Fruit fly (Drosophila melanogaster) whole organism, embryonic: Measurements from ENCODE around the gene CG9733.
A peak's percentile ranks its signal among the peaks of the same experiment; 100 is the strongest.

Source experiments
- ATbp ChIP-seq: fragments of 200-800 bp; sonication (Bioruptor generic); optimal IDR thresholded peaks from 2 replicates; lab custom pipeline; 2017; ENCODE audit warnings: missing biosample characterization, mild to moderate bottlenecking, missing genetic modification characterization, missing genetic modification reagents
- Asciz ChIP-seq: fragments of 200-800 bp; sonication (Bioruptor generic); optimal IDR thresholded peaks from 2 replicates; lab custom pipeline; 2017; ENCODE audit warnings: missing biosample characterization, mild to moderate bottlenecking, missing genetic modification characterization, missing genetic modification reagents
- CG10979 ChIP-seq: fragments of 200-800 bp; sonication (Bioruptor generic); optimal IDR thresholded peaks from 2 replicates; lab custom pipeline; 2018; ENCODE audit warnings: missing biosample characterization, mild to moderate bottlenecking, missing genetic modification characterization, moderate library complexity
- CG13775 ChIP-seq: fragments of 200-800 bp; sonication (Bioruptor generic); optimal IDR thresholded peaks from 3 replicates; lab custom pipeline; 2017; ENCODE audit warnings: missing biosample characterization, mild to moderate bottlenecking, missing genetic modification characterization
- CG15269 ChIP-seq: fragments of 200-800 bp; sonication (Bioruptor generic); optimal IDR thresholded peaks from 2 replicates; lab custom pipeline; 2018; ENCODE audit warnings: missing biosample characterization, mild to moderate bottlenecking, missing genetic modification characterization, moderate library complexity
- CG17328 ChIP-seq: fragments of 200-800 bp; sonication (Bioruptor generic); IDR thresholded peaks from 2 replicates; pipeline ENCODE4 v1.3.6; 2022; ENCODE audit warnings: missing biosample characterization, missing genetic modification characterization
- CG18599 ChIP-seq: fragments of 200-800 bp; sonication (Bioruptor generic); optimal IDR thresholded peaks from 3 replicates; lab custom pipeline; 2017; ENCODE audit warnings: missing biosample characterization, missing genetic modification characterization, mild to moderate bottlenecking, moderate library complexity, missing genetic modification reagents
- CG18764 ChIP-seq: fragments of 200-800 bp; sonication (Bioruptor generic); optimal IDR thresholded peaks from 3 replicates; lab custom pipeline; 2016; ENCODE audit warnings: missing biosample characterization, missing genetic modification characterization
- CG2712 ChIP-seq: fragments of 200-800 bp; optimal IDR thresholded peaks from 3 replicates; lab custom pipeline; 2019; ENCODE audit warnings: missing biosample characterization, mild to moderate bottlenecking, missing genetic modification characterization, moderate library complexity
- CG5180 ChIP-seq: fragments of 200-800 bp; sonication (Bioruptor generic); optimal IDR thresholded peaks from 3 replicates; lab custom pipeline; 2017; ENCODE audit warnings: missing biosample characterization, missing genetic modification characterization, mild to moderate bottlenecking, moderate library complexity, missing genetic modification reagents
- CG6813 ChIP-seq: fragments of 200-800 bp; sonication (Bioruptor generic); optimal IDR thresholded peaks from 2 replicates; lab custom pipeline; 2017; ENCODE audit warnings: missing biosample characterization, missing genetic modification characterization, mild to moderate bottlenecking, moderate library complexity, missing genetic modification reagents
- CG7357 ChIP-seq: fragments of 200-800 bp; sonication (Bioruptor generic); IDR thresholded peaks from 3 replicates; pipeline ENCODE4 v1.3.6; 2022; ENCODE audit warnings: missing biosample characterization, missing genetic modification characterization
- CG7987 ChIP-seq: fragments of 200-800 bp; sonication (Bioruptor generic); optimal IDR thresholded peaks from 2 replicates; lab custom pipeline; 2018; ENCODE audit warnings: missing biosample characterization, mild to moderate bottlenecking, missing genetic modification characterization, moderate library complexity
- CG8089 ChIP-seq: fragments of 200-800 bp; sonication (Bioruptor generic); optimal IDR thresholded peaks from 3 replicates; lab custom pipeline; 2016; ENCODE audit warnings: missing biosample characterization, missing genetic modification characterization
- CG8924 ChIP-seq: fragments of 200-800 bp; optimal IDR thresholded peaks from 3 replicates; lab custom pipeline; 2019; ENCODE audit warnings: missing biosample characterization, mild to moderate bottlenecking, missing genetic modification characterization, moderate library complexity
- Chrac-16 ChIP-seq: fragments of 200-800 bp; sonication (Bioruptor generic); optimal IDR thresholded peaks from 3 replicates; lab custom pipeline; 2016; ENCODE audit warnings: missing biosample characterization, missing genetic modification characterization
- Dll ChIP-seq: fragments of 200-800 bp; sonication (Bioruptor generic); IDR thresholded peaks from 4 replicates; pipeline ENCODE4 v1.3.6; 2022; ENCODE audit warnings: missing biosample characterization, missing genetic modification characterization; ENCODE audit not compliant: partially characterized antibody
- E2f1 ChIP-seq: fragments of 200-800 bp; sonication (Bioruptor generic); IDR thresholded peaks from 2 replicates; pipeline ENCODE4 v1.3.6; 2022; ENCODE audit warnings: missing biosample characterization, missing genetic modification characterization
- HmgD ChIP-seq: fragments of 200-800 bp; sonication (Bioruptor generic); optimal IDR thresholded peaks from 3 replicates; lab custom pipeline; 2016; ENCODE audit warnings: missing biosample characterization, missing genetic modification characterization
- Hmx ChIP-seq: fragments of 200-800 bp; sonication (Bioruptor generic); optimal IDR thresholded peaks from 2 replicates; lab custom pipeline; 2016; ENCODE audit warnings: missing biosample characterization, missing genetic modification characterization
- Meics ChIP-seq: fragments of 200-800 bp; sonication (Bioruptor generic); optimal IDR thresholded peaks from 2 replicates; lab custom pipeline; 2017; ENCODE audit warnings: missing biosample characterization, mild to moderate bottlenecking, missing genetic modification characterization
- Mes4 ChIP-seq: fragments of 200-800 bp; sonication (Bioruptor generic); optimal IDR thresholded peaks from 2 replicates; lab custom pipeline; 2016; ENCODE audit warnings: missing biosample characterization, missing genetic modification characterization
- Rfx ChIP-seq: fragments of 200-800 bp; sonication (Bioruptor generic); IDR thresholded peaks from 2 replicates; pipeline ENCODE4 v1.3.6; 2022; ENCODE audit warnings: missing biosample characterization, missing genetic modification characterization
- Scr ChIP-seq: fragments of 200-800 bp; sonication (Bioruptor generic); IDR thresholded peaks from 2 replicates; pipeline ENCODE4 v1.3.6; 2022; ENCODE audit warnings: missing biosample characterization, missing genetic modification characterization; ENCODE audit not compliant: partially characterized antibody
- Sry-δ ChIP-seq: fragments of 200-800 bp; sonication (Bioruptor generic); optimal IDR thresholded peaks from 2 replicates; lab custom pipeline; 2016; ENCODE audit warnings: missing biosample characterization, missing genetic modification characterization
- Xrp1 ChIP-seq: fragments of 200-800 bp; sonication (Bioruptor generic); IDR thresholded peaks from 2 replicates; pipeline ENCODE4 v1.3.6; 2022; ENCODE audit warnings: missing biosample characterization, missing genetic modification characterization
- YL-1 ChIP-seq: fragments of 200-800 bp; sonication (Bioruptor generic); optimal IDR thresholded peaks from 3 replicates; lab custom pipeline; 2017; ENCODE audit warnings: missing biosample characterization, mild to moderate bottlenecking, missing genetic modification characterization
- bsh ChIP-seq, 2 experiments: fragments of 200-800 bp; sonication (Bioruptor generic); optimal IDR thresholded peaks; 2 replicates each; lab custom pipeline; 2017 to 2018; ENCODE audit warnings: mild to moderate bottlenecking in 2 of 2, missing biosample characterization in 2 of 2, missing genetic modification characterization in 2 of 2, moderate library complexity in 1 of 2
- chif ChIP-seq, 2 experiments: fragments of 200-800 bp; sonication (Bioruptor generic); optimal IDR thresholded peaks; 3 replicates each; lab custom pipeline; 2016; ENCODE audit warnings: missing biosample characterization in 2 of 2, missing genetic modification characterization in 2 of 2
- ci ChIP-seq: fragments of 200-800 bp; sonication (Bioruptor generic); IDR thresholded peaks from 3 replicates; pipeline ENCODE4 v1.3.6; 2022; ENCODE audit warnings: missing biosample characterization, missing genetic modification characterization
- corto ChIP-seq: fragments of 200-800 bp; sonication (Bioruptor generic); optimal IDR thresholded peaks from 2 replicates; lab custom pipeline; 2016; ENCODE audit warnings: missing biosample characterization, mild to moderate bottlenecking, missing genetic modification characterization, moderate library complexity
- disco-r ChIP-seq: fragments of 200-800 bp; sonication (Bioruptor generic); optimal IDR thresholded peaks from 2 replicates; lab custom pipeline; 2016; ENCODE audit warnings: missing biosample characterization, missing genetic modification characterization
- dmrt11E ChIP-seq: fragments of 200-800 bp; sonication (Bioruptor generic); optimal IDR thresholded peaks from 3 replicates; lab custom pipeline; 2018; ENCODE audit warnings: missing biosample characterization, mild to moderate bottlenecking, missing genetic modification characterization, moderate library complexity
- exex ChIP-seq: fragments of 200-800 bp; sonication (Bioruptor generic); optimal IDR thresholded peaks from 4 replicates; lab custom pipeline; 2018; ENCODE audit warnings: missing biosample characterization, mild to moderate bottlenecking, missing genetic modification characterization, moderate library complexity
- ind ChIP-seq: fragments of 200-800 bp; sonication (Bioruptor generic); optimal IDR thresholded peaks from 3 replicates; lab custom pipeline; 2016; ENCODE audit warnings: missing biosample characterization, missing genetic modification characterization
- lilli ChIP-seq: fragments of 200-800 bp; sonication (Bioruptor generic); optimal IDR thresholded peaks from 3 replicates; lab custom pipeline; 2016; ENCODE audit warnings: missing biosample characterization, missing genetic modification characterization
- nmo ChIP-seq: fragments of 200-800 bp; sonication (Bioruptor generic); optimal IDR thresholded peaks from 2 replicates; lab custom pipeline; 2018; ENCODE audit warnings: missing biosample characterization, mild to moderate bottlenecking, missing genetic modification characterization, moderate library complexity
- peb ChIP-seq: fragments of 200-800 bp; sonication (Bioruptor generic); IDR thresholded peaks from 2 replicates; pipeline ENCODE4 v1.3.6; 2022; ENCODE audit warnings: missing biosample characterization, missing genetic modification characterization
- phol ChIP-seq: fragments of 200-800 bp; sonication (Bioruptor generic); optimal IDR thresholded peaks from 3 replicates; lab custom pipeline; 2018; ENCODE audit warnings: missing biosample characterization, mild to moderate bottlenecking, missing genetic modification characterization, moderate library complexity
- prd ChIP-seq, 3 experiments: fragments of >200 bp in 2 of 3; fragments of 200-800 bp in 1 of 3; sonication (Bioruptor generic) in 1 of 3; optimal IDR thresholded peaks in 2 of 3; IDR thresholded peaks in 1 of 3; 2 replicates in 2 of 3; 3 replicates in 1 of 3; pipeline versions ENCODE4 v1.3.6 to Lab custom; 2017 to 2022; ENCODE audit warnings: missing biosample characterization in 1 of 3, missing genetic modification characterization in 1 of 3
- repo ChIP-seq: fragments of 200-800 bp; sonication (Bioruptor generic); optimal IDR thresholded peaks from 2 replicates; lab custom pipeline; 2016; ENCODE audit warnings: missing biosample characterization, missing genetic modification characterization
- seq ChIP-seq: fragments of 200-800 bp; sonication (Bioruptor generic); IDR thresholded peaks from 2 replicates; pipeline ENCODE4 v1.3.6; 2022; ENCODE audit warnings: missing biosample characterization, missing genetic modification characterization
- ssp ChIP-seq: fragments of 200-800 bp; sonication (Bioruptor generic); IDR thresholded peaks from 2 replicates; pipeline ENCODE4 v1.3.6; 2022; ENCODE audit warnings: missing biosample characterization, missing genetic modification characterization
- tll ChIP-seq, 2 experiments: fragments of 200-800 bp in 1 of 2; fragments of >200 bp in 1 of 2; sonication (Bioruptor generic) in 1 of 2; optimal IDR thresholded peaks; 2 replicates each; lab custom pipeline; 2017 to 2019; ENCODE audit warnings: missing biosample characterization in 2 of 2, missing genetic modification characterization in 2 of 2, mild to moderate bottlenecking in 1 of 2, moderate library complexity in 1 of 2
- ttk ChIP-seq: fragments of 200-800 bp; sonication (Bioruptor generic); IDR thresholded peaks from 2 replicates; pipeline ENCODE4 v2.1.2; 2022; ENCODE audit warnings: missing biosample characterization, missing genetic modification characterization
- unpg ChIP-seq: fragments of 200-800 bp; sonication (Bioruptor generic); optimal IDR thresholded peaks from 3 replicates; lab custom pipeline; 2018; ENCODE audit warnings: missing biosample characterization, mild to moderate bottlenecking, missing genetic modification characterization, moderate library complexity
- vfl ChIP-seq: fragments of 200-800 bp; sonication (Bioruptor generic); optimal IDR thresholded peaks from 2 replicates; lab custom pipeline; 2016; ENCODE audit warnings: missing biosample characterization, missing genetic modification characterization
- zen2 ChIP-seq: fragments of 200-800 bp; sonication (Bioruptor generic); IDR thresholded peaks from 3 replicates; pipeline ENCODE4 v1.3.6; 2022; ENCODE audit warnings: missing biosample characterization, missing genetic modification characterization; ENCODE audit not compliant: partially characterized antibody

Gene CG9733

dm6 chr3R:30256233-30256632 lies 9.7 kb upstream of the CG9733 start (continued):
- TF ChIP-seq Scr (GFP tag; lab: Robert Waterston, UW), result no peak
- TF ChIP-seq CG2712, result peak; percentile 22
- TF ChIP-seq Chrac-16 (GFP tag; lab: Kevin White, UChicago), result no peak
- TF ChIP-seq prd (optimal IDR thresholded peaks at IDR 0.05; lab: Kevin White, UChicago), result no peak
- peak; percentile 41; the same call in 1 of the 3 replicates for TF ChIP-seq prd (GFP tag; IDR thresholded peaks at IDR 0.05; lab: Robert Waterston, UW)
- TF ChIP-seq CG7987 (GFP tag; lab: Kevin White, UChicago), result no peak
- TF ChIP-seq repo (GFP tag; lab: Kevin White, UChicago), result no peak
- TF ChIP-seq bsh (GFP tag; optimal IDR thresholded peaks at IDR 0.05; lab: Kevin White, UChicago), result peak in 1 of 2 experiments; percentile 14
- no peak for TF ChIP-seq ssp (GFP tag; lab: Robert Waterston, UW)
- TF ChIP-seq ci (GFP tag; lab: Robert Waterston, UW), result 0 out of 3 replicates have a peak, but pooled peaks have one; percentile 21
- TF ChIP-seq nmo (GFP tag; lab: Kevin White, UChicago), result peak; percentile 6
- TF ChIP-seq Mes4, result no peak
- TF ChIP-seq CG7357 (GFP tag; lab: Robert Waterston, UW), result no peak
- no peak for TF ChIP-seq seq (GFP tag; lab: Robert Waterston, UW)
- peak; percentile 7 for TF ChIP-seq CG10979 (tag; lab: Kevin White, UChicago)
- TF ChIP-seq peb (GFP tag; lab: Robert Waterston, UW), result no peak
- no peak for TF ChIP-seq Sry-δ (GFP tag; lab: Kevin White, UChicago)
- TF ChIP-seq Hmx (GFP tag; lab: Kevin White, UChicago), result no peak
- peak; percentile 27; the same call in 1 of the 2 replicates for TF ChIP-seq E2f1
- TF ChIP-seq CG18599, result no peak
- no peak for TF ChIP-seq ind (GFP tag; lab: Kevin White, UChicago)
- no peak for TF ChIP-seq CG6813 (GFP tag; lab: Kevin White, UChicago)
- TF ChIP-seq Rfx, result no peak
- TF ChIP-seq vfl, result no peak
- no peak for TF ChIP-seq HmgD (GFP tag; lab: Kevin White, UChicago)
- no peak for TF ChIP-seq tll (GFP tag; optimal IDR thresholded peaks at IDR 0.05; lab: Kevin White, UChicago)
- TF ChIP-seq Meics (GFP tag; lab: Kevin White, UChicago), result no peak
- TF ChIP-seq phol (tag; lab: Kevin White, UChicago), result peak; percentile 19
- no peak for TF ChIP-seq CG8089 (GFP tag; lab: Kevin White, UChicago)

- TF ChIP-seq ATbp (no peak), Meics (GFP tag; lab: Kevin White, UChicago) (no peak), Asciz (GFP tag; lab: Kevin White, UChicago) (no peak), unpg (peak; percentile 21), exex (tag; lab: Kevin White, UChicago) (no peak), zen2 (no peak), CG15269 (tag; lab: Kevin White, UChicago) (no peak), CG17328 (peak; percentile 45; the same call in 1 of the 2 replicates), dmrt11E (tag; lab: Kevin White, UChicago) (peak; percentile 41), corto (GFP tag; lab: Kevin White, UChicago) (peak; percentile 87), CG5180 (peak; percentile 9), YL-1 (GFP tag; lab: Kevin White, UChicago) (no peak), CG8924 (tag; lab: Kevin White, UChicago) (no peak), chif (GFP tag; optimal IDR thresholded peaks at IDR 0.05; lab: Kevin White, UChicago) (no peak), Dll (GFP tag; lab: Robert Waterston, UW) (no peak), ttk (0 out of 2 replicates have a peak, but pooled peaks have one; percentile 9), lilli (GFP tag; lab: Kevin White, UChicago) (no peak), Xrp1 (GFP tag; lab: Robert Waterston, UW) (peak; percentile 72), disco-r (GFP tag; lab: Kevin White, UChicago) (no peak), CG13775 (no peak), CG18764 (GFP tag; lab: Kevin White, UChicago) (no peak)
Observed at dm6 chr3R:30255255-30256121, 9.0 kb upstream of the CG9733 start.
